Worm (Caenorhabditis elegans): Measurements from ENCODE around the gene srx-74.

- no peak for TF ChIP-seq him-1 (tag; optimal IDR thresholded peaks at IDR 0.05)
- no peak for TF ChIP-seq dao-5 (tag; optimal IDR thresholded peaks at IDR 0.05)
Observed at ce11 chrV:4615802-4616201, 46.5 kb downstream of the srx-74 start, which contains the start of the genes Y61A9LA.10 and F54D11.4.
